Fruit fly (Drosophila melanogaster) whole organism, embryonic: ENCODE results near the gene Antp.
A peak's percentile ranks its signal among the peaks of the same experiment; 100 is the strongest.

Source experiments
- CG10321 ChIP-seq: fragments of 200-800 bp; sonication (Bioruptor generic); IDR thresholded peaks from 2 replicates; pipeline ENCODE4 v1.3.6; 2022; ENCODE audit warnings: missing biosample characterization, missing genetic modification characterization
- CG11085 ChIP-seq: fragments of 200-800 bp; sonication (Bioruptor generic); IDR thresholded peaks from 2 replicates; pipeline ENCODE4 v1.3.6; 2022; ENCODE audit warnings: missing biosample characterization, missing genetic modification characterization
- CG11456 ChIP-seq: fragments of 200-800 bp; sonication (Bioruptor generic); IDR thresholded peaks from 3 replicates; pipeline ENCODE4 v1.3.6; 2022; ENCODE audit warnings: missing biosample characterization, missing genetic modification characterization
- CG11504 ChIP-seq: fragments of 200-800 bp; sonication (Bioruptor generic); optimal IDR thresholded peaks from 3 replicates; lab custom pipeline; 2019; ENCODE audit warnings: missing biosample characterization, mild to moderate bottlenecking, missing genetic modification characterization, moderate library complexity
- CG12071 ChIP-seq: fragments of 200-800 bp; sonication (Bioruptor generic); optimal IDR thresholded peaks from 3 replicates; lab custom pipeline; 2018; ENCODE audit warnings: missing biosample characterization, mild to moderate bottlenecking, missing genetic modification characterization
- CG12219 ChIP-seq: fragments of 200-800 bp; sonication (Bioruptor generic); optimal IDR thresholded peaks from 3 replicates; lab custom pipeline; 2018; ENCODE audit warnings: missing biosample characterization, mild to moderate bottlenecking, missing genetic modification characterization
- CG15479 ChIP-seq: fragments of 200-800 bp; sonication (Bioruptor generic); optimal IDR thresholded peaks from 3 replicates; lab custom pipeline; 2019; ENCODE audit warnings: missing biosample characterization, mild to moderate bottlenecking, missing genetic modification characterization, moderate library complexity
- CG1647 ChIP-seq: fragments of 200-800 bp; sonication (Bioruptor generic); optimal IDR thresholded peaks from 3 replicates; lab custom pipeline; 2016; ENCODE audit warnings: missing biosample characterization, missing genetic modification characterization
- CG16813 ChIP-seq: fragments of 200-800 bp; sonication (Bioruptor generic); IDR thresholded peaks from 3 replicates; pipeline ENCODE4 v1.3.6; 2022; ENCODE audit warnings: missing biosample characterization, missing genetic modification characterization; ENCODE audit not compliant: partially characterized antibody
- CG1832 ChIP-seq: fragments of 200-800 bp; sonication (Bioruptor generic); optimal IDR thresholded peaks from 2 replicates; lab custom pipeline; 2017; ENCODE audit warnings: missing biosample characterization, mild to moderate bottlenecking, missing genetic modification characterization, inconsistent platforms
- CG4854 ChIP-seq: fragments of 200-800 bp; sonication (Bioruptor generic); optimal IDR thresholded peaks from 2 replicates; lab custom pipeline; 2016; ENCODE audit warnings: missing biosample characterization, missing genetic modification characterization, inconsistent platforms
- CG7987 ChIP-seq: fragments of 200-800 bp; sonication (Bioruptor generic); optimal IDR thresholded peaks from 2 replicates; lab custom pipeline; 2018; ENCODE audit warnings: missing biosample characterization, mild to moderate bottlenecking, missing genetic modification characterization, moderate library complexity
- CG9437 ChIP-seq: fragments of 200-800 bp; sonication (Bioruptor generic); optimal IDR thresholded peaks from 2 replicates; lab custom pipeline; 2018; ENCODE audit warnings: missing biosample characterization, mild to moderate bottlenecking, missing genetic modification characterization
- Camta ChIP-seq: fragments of 200-800 bp; sonication (Bioruptor generic); optimal IDR thresholded peaks from 2 replicates; lab custom pipeline; 2016; ENCODE audit warnings: missing biosample characterization, missing genetic modification characterization
- Dad ChIP-seq: fragments of 200-800 bp; sonication (Bioruptor generic); optimal IDR thresholded peaks from 3 replicates; lab custom pipeline; 2016; ENCODE audit warnings: missing biosample characterization, missing genetic modification characterization
- H2.0 ChIP-seq: fragments of 200-800 bp; sonication (Bioruptor generic); IDR thresholded peaks from 2 replicates; pipeline ENCODE4 v1.3.6; 2022; ENCODE audit warnings: missing biosample characterization, missing genetic modification characterization
- HLH3B ChIP-seq: fragments of 200-800 bp; sonication (Bioruptor generic); IDR thresholded peaks from 2 replicates; pipeline ENCODE4 v1.3.6; 2022; ENCODE audit warnings: missing biosample characterization, missing genetic modification characterization
- Mrtf ChIP-seq: fragments of 200-800 bp; sonication (Bioruptor generic); IDR thresholded peaks from 3 replicates; pipeline ENCODE4 v1.3.6; 2022; ENCODE audit warnings: missing biosample characterization, missing genetic modification characterization
- Nf-YB ChIP-seq: fragments of 200-800 bp; sonication (Bioruptor generic); optimal IDR thresholded peaks from 3 replicates; lab custom pipeline; 2019; ENCODE audit warnings: missing biosample characterization, mild to moderate bottlenecking, missing genetic modification characterization, moderate library complexity
- Nf-YC ChIP-seq: fragments of 200-800 bp; optimal IDR thresholded peaks from 3 replicates; lab custom pipeline; 2019; ENCODE audit warnings: missing biosample characterization, mild to moderate bottlenecking, missing genetic modification characterization, moderate library complexity
- Pdp1 ChIP-seq, 2 experiments: fragments of 200-800 bp; sonication (Bioruptor generic); optimal IDR thresholded peaks; 3 replicates each; lab custom pipeline; 2016; ENCODE audit warnings: missing biosample characterization in 2 of 2, missing genetic modification characterization in 2 of 2, mild to moderate bottlenecking in 1 of 2, moderate library complexity in 1 of 2
- ase ChIP-seq: fragments of 200-800 bp; sonication (Bioruptor generic); IDR thresholded peaks from 3 replicates; pipeline ENCODE4 v1.3.6; 2022; ENCODE audit warnings: missing biosample characterization, missing genetic modification characterization
- ash1 ChIP-seq: fragments of 200-800 bp; sonication (Bioruptor generic); optimal IDR thresholded peaks from 2 replicates; lab custom pipeline; 2018; ENCODE audit warnings: missing biosample characterization, mild to moderate bottlenecking, missing genetic modification characterization
- cad ChIP-seq: fragments of >200 bp; optimal IDR thresholded peaks from 2 replicates; lab custom pipeline; 2017; ENCODE audit warnings: missing biosample characterization, missing genetic modification characterization
- cg ChIP-seq: fragments of 200-800 bp; sonication (Bioruptor generic); optimal IDR thresholded peaks from 3 replicates; lab custom pipeline; 2019; ENCODE audit warnings: missing biosample characterization, mild to moderate bottlenecking, missing genetic modification characterization, moderate library complexity
- crol ChIP-seq: fragments of 200-800 bp; sonication (Bioruptor generic); IDR thresholded peaks from 2 replicates; pipeline ENCODE4 v1.3.6; 2022; ENCODE audit warnings: missing biosample characterization, missing genetic modification characterization
- cwo ChIP-seq: fragments of 200-800 bp; sonication (Bioruptor generic); optimal IDR thresholded peaks from 3 replicates; lab custom pipeline; 2017; ENCODE audit warnings: missing biosample characterization, missing genetic modification characterization, mild to moderate bottlenecking, moderate library complexity, missing genetic modification reagents
- danr ChIP-seq: fragments of 200-800 bp; sonication (Bioruptor generic); IDR thresholded peaks from 2 replicates; pipeline ENCODE4 v1.3.6; 2022; ENCODE audit warnings: missing biosample characterization, missing genetic modification characterization
- dmrt11E ChIP-seq: fragments of 200-800 bp; sonication (Bioruptor generic); optimal IDR thresholded peaks from 3 replicates; lab custom pipeline; 2018; ENCODE audit warnings: missing biosample characterization, mild to moderate bottlenecking, missing genetic modification characterization, moderate library complexity
- fd64A ChIP-seq: fragments of 200-800 bp; sonication (Bioruptor generic); optimal IDR thresholded peaks from 3 replicates; lab custom pipeline; 2018; ENCODE audit warnings: missing biosample characterization, mild to moderate bottlenecking, missing genetic modification characterization
- gro ChIP-seq: fragments of 200-800 bp; sonication (Bioruptor generic); optimal IDR thresholded peaks from 2 replicates; lab custom pipeline; 2016; ENCODE audit warnings: missing biosample characterization, missing genetic modification characterization
- gt ChIP-seq: fragments of 200-800 bp; sonication (Bioruptor generic); IDR thresholded peaks from 2 replicates; pipeline ENCODE4 v1.3.6; 2022; ENCODE audit warnings: missing biosample characterization, missing genetic modification characterization
- inv ChIP-seq: fragments of 200-800 bp; sonication (Bioruptor generic); IDR thresholded peaks from 2 replicates; pipeline ENCODE4 v1.3.6; 2022; ENCODE audit warnings: missing biosample characterization, missing genetic modification characterization; ENCODE audit not compliant: partially characterized antibody
- knrl ChIP-seq: fragments of 200-800 bp; sonication (Bioruptor generic); IDR thresholded peaks from 3 replicates; pipeline ENCODE4 v1.3.6; 2022; ENCODE audit warnings: missing biosample characterization, missing genetic modification characterization; ENCODE audit not compliant: partially characterized antibody
- otp ChIP-seq: fragments of 200-800 bp; sonication (Bioruptor generic); IDR thresholded peaks from 3 replicates; pipeline ENCODE4, ENCODE4 v1.3.6; 2022; ENCODE audit warnings: missing biosample characterization, missing genetic modification characterization
- pfk ChIP-seq: fragments of 200-800 bp; sonication (Bioruptor generic); optimal IDR thresholded peaks from 2 replicates; lab custom pipeline; 2018; ENCODE audit warnings: missing biosample characterization, mild to moderate bottlenecking, missing genetic modification characterization, moderate library complexity
- pita ChIP-seq: fragments of 200-800 bp; sonication (Bioruptor generic); optimal IDR thresholded peaks from 2 replicates; lab custom pipeline; 2017; ENCODE audit warnings: missing biosample characterization, mild to moderate bottlenecking, missing genetic modification characterization
- pum ChIP-seq: fragments of 200-800 bp; sonication (Bioruptor generic); optimal IDR thresholded peaks from 2 replicates; lab custom pipeline; 2016; ENCODE audit warnings: missing biosample characterization, missing genetic modification characterization
- sr ChIP-seq: fragments of 200-800 bp; sonication (Bioruptor generic); IDR thresholded peaks from 3 replicates; pipeline ENCODE4 v1.3.6; 2022; ENCODE audit warnings: missing biosample characterization, missing genetic modification characterization
- stwl ChIP-seq: fragments of 200-800 bp; sonication (Bioruptor generic); optimal IDR thresholded peaks from 3 replicates; lab custom pipeline; 2018; ENCODE audit warnings: missing biosample characterization, mild to moderate bottlenecking, missing genetic modification characterization, moderate library complexity
- zen ChIP-seq: fragments of 200-800 bp; sonication (Bioruptor generic); optimal IDR thresholded peaks from 3 replicates; lab custom pipeline; 2018; ENCODE audit warnings: missing biosample characterization, mild to moderate bottlenecking, missing genetic modification characterization, moderate library complexity

The Antp gene

DNA sequence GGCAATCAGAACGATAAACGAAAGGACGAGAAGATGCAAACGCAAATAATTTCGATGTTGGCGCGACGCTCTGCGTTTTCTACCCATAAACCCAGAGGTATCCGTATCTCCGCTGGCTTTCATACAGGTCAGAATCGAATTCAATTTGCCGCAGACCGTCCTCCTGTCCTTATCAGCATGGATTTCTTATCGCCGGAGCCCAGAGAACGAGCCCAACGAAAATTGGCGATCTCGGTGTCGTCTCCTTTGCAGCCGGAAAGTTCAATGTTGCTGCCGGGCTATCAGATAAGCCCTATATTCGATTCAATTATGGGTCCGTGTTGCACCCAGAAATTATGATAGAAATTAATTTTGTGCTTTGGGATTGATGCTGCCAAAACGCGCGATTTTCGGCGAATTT is 67.0 kb downstream of the Antp start:
- TF ChIP-seq Dad (GFP tag; lab: Kevin White, UChicago) (no peak), pfk (GFP tag; lab: Kevin White, UChicago) (no peak), CG15479 (peak; percentile 65), otp (no peak), ase (GFP tag; lab: Robert Waterston, UW) (0 out of 3 replicates have a peak, but pooled peaks have one; percentile 13), H2.0 (GFP tag; lab: Robert Waterston, UW) (no peak), ash1 (GFP tag; lab: Kevin White, UChicago) (no peak), CG1647 (GFP tag; lab: Kevin White, UChicago) (no peak)

- TF ChIP-seq pita (GFP tag; lab: Kevin White, UChicago) (no peak), Pdp1 (GFP tag; optimal IDR thresholded peaks at IDR 0.05; lab: Kevin White, UChicago) (no peak), Nf-YC (tag; lab: Kevin White, UChicago) (peak; percentile 34), fd64A (GFP tag; lab: Kevin White, UChicago) (no peak), Mrtf (GFP tag; lab: Robert Waterston, UW) (no peak), Camta (GFP tag; lab: Kevin White, UChicago) (no peak), CG15479 (peak; percentile 9), gro (GFP tag; lab: Kevin White, UChicago) (no peak), CG4854 (GFP tag; lab: Kevin White, UChicago) (no peak), dmrt11E (tag; lab: Kevin White, UChicago) (no peak), cad (peak; percentile 31), crol (GFP tag; lab: Robert Waterston, UW) (peak; percentile 47; the same call in 1 of the 2 replicates), knrl (GFP tag; lab: Robert Waterston, UW) (no peak), CG11456 (GFP tag; lab: Robert Waterston, UW) (0 out of 3 replicates have a peak, but pooled peaks have one; percentile 28), CG11085 (GFP tag; lab: Robert Waterston, UW) (no peak), sr (no peak), CG9437 (GFP tag; lab: Kevin White, UChicago) (no peak), gt (GFP tag; lab: Robert Waterston, UW) (no peak), cwo (GFP tag; lab: Kevin White, UChicago) (no peak), stwl (tag; lab: Kevin White, UChicago) (no peak), zen (tag; lab: Kevin White, UChicago) (peak; percentile 35), CG1832 (GFP tag; lab: Kevin White, UChicago) (peak; percentile 65), CG11504 (tag; lab: Kevin White, UChicago) (peak; percentile 43), CG10321 (GFP tag; lab: Robert Waterston, UW) (peak; percentile 77), Nf-YB (GFP tag; lab: Kevin White, UChicago) (peak; percentile 25), CG7987 (no peak), HLH3B (GFP tag; lab: Robert Waterston, UW) (no peak), CG12219 (GFP tag; lab: Kevin White, UChicago) (no peak), inv (no peak), CG16813 (GFP tag; lab: Robert Waterston, UW) (no peak), CG12071 (no peak), pum (GFP tag; lab: Kevin White, UChicago) (no peak), danr (GFP tag; lab: Robert Waterston, UW) (no peak), cg (GFP tag; lab: Kevin White, UChicago) (no peak)
- TF ChIP-seq, all 482 proteins: peak for 10
Observed at dm6 chr3R:6930447-6930846, 68.6 kb downstream of the Antp start.
